Worm (Caenorhabditis elegans) whole organism, midembryonic: ENCODE results near the gene F46H6.5.
A peak's percentile ranks its signal among the peaks of the same experiment; 100 is the strongest.

Experiments
- T22C8.4 ChIP-seq: fragments of 200-800 bp; sonication (Bioruptor generic); IDR thresholded peaks from 2 replicates; pipeline ENCODE4 v1.3.6; 2022; ENCODE audit warnings: missing genetic modification characterization, missing compliant biosample characterization
- cog-1 ChIP-seq: sonication (generic microtip); optimal IDR thresholded peaks from 2 replicates; lab custom pipeline; 2016; ENCODE audit warnings: missing genetic modification characterization, missing compliant biosample characterization
- flt-1 ChIP-seq: fragments of 200-800 bp; sonication (Bioruptor generic); IDR thresholded peaks from 2 replicates; pipeline ENCODE4 v1.3.6; 2022; ENCODE audit warnings: missing genetic modification characterization, missing compliant biosample characterization
- klf-2 ChIP-seq: fragments of 200-800 bp; sonication (Bioruptor generic); conservative IDR thresholded peaks from 2 replicates; pipeline ENCODE4 v1.3.6; 2022; ENCODE audit warnings: missing genetic modification reagents, missing genetic modification characterization, missing compliant biosample characterization
- med-1 ChIP-seq: sonication (generic microtip); optimal IDR thresholded peaks from 2 replicates; lab custom pipeline; 2017; ENCODE audit warnings: missing genetic modification characterization, mild to moderate bottlenecking, missing compliant biosample characterization, antibody characterized with exemption, missing genetic modification reagents; ENCODE audit not compliant: insufficient read depth
- ref-1 ChIP-seq: fragments of 200-800 bp; sonication (Bioruptor generic); conservative IDR thresholded peaks from 2 replicates; pipeline ENCODE4 v1.3.6; 2022; ENCODE audit warnings: missing genetic modification reagents, missing genetic modification characterization, missing compliant biosample characterization
- tab-1 ChIP-seq: fragments of 200-800 bp; sonication (Bioruptor generic); IDR thresholded peaks from 2 replicates; pipeline ENCODE4 v1.3.6; 2022; ENCODE audit warnings: missing genetic modification characterization, missing compliant biosample characterization
- ztf-23 ChIP-seq: fragments of 200-800 bp; sonication (Bioruptor generic); IDR thresholded peaks from 2 replicates; pipeline ENCODE4 v1.3.6; 2022; ENCODE audit warnings: missing genetic modification reagents, missing genetic modification characterization, missing compliant biosample characterization
- ztf-29 ChIP-seq: fragments of 200-800 bp; sonication (Bioruptor generic); IDR thresholded peaks from 2 replicates; pipeline ENCODE4 v1.3.6; 2022; ENCODE audit warnings: missing genetic modification reagents, missing genetic modification characterization, missing compliant biosample characterization

F46H6.5 gene

ce11 chrX:4453820-4454219 lies 38.2 kb downstream of the F46H6.5 start, which contains the start of gene F02E8.4:
Gene F02E8.4, plus strand, starts transcription at chrX:4454120.
- TF ChIP-seq T22C8.4 (GFP tag; lab: Robert Waterston, UW) (no peak), flt-1 (GFP tag; lab: Robert Waterston, UW) (no peak), tab-1 (GFP tag; lab: Robert Waterston, UW) (no peak), ztf-23 (GFP tag; lab: Robert Waterston, UW) (no peak), ref-1 (GFP tag; lab: Robert Waterston, UW) (no peak), cog-1 (tag; lab: Kevin White, UChicago) (no peak), med-1 (GFP tag; lab: Kevin White, UChicago) (no peak), klf-2 (GFP tag; lab: Robert Waterston, UW) (no peak), ztf-29 (GFP tag; lab: Robert Waterston, UW) (no peak)

DNA sequence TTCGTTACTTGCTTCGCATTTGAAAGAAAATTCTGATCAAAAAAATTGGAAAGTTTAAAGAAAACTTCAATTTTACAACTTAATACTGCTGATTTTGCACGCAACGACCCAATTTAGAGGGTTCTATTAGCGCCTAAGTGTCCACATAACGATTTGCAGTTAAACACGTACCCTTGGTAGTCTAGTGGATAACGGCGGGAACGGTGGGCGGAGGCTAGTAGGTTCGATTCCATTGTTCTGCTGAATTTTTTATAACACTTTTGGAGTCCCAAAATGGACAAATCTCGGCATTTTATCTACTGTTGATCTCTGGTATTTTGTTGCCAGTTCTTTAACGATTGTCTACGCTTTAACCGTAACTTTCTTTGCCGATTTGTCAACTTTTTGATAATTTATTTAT lies 38.9 kb downstream of the F46H6.5 start:
- no peak for TF ChIP-seq klf-2 (GFP tag; lab: Robert Waterston, UW)
- TF ChIP-seq T22C8.4 (GFP tag; lab: Robert Waterston, UW) = no peak
- TF ChIP-seq ref-1 (GFP tag; lab: Robert Waterston, UW) = no peak
- no peak for TF ChIP-seq ztf-23 (GFP tag; lab: Robert Waterston, UW)
- no peak for TF ChIP-seq med-1 (GFP tag; lab: Kevin White, UChicago)
- no peak for TF ChIP-seq tab-1 (GFP tag; lab: Robert Waterston, UW)
- TF ChIP-seq flt-1 (GFP tag; lab: Robert Waterston, UW) = 0 out of 2 replicates have a peak, but pooled peaks have one; percentile 47
- no peak for TF ChIP-seq cog-1 (tag; lab: Kevin White, UChicago)

- no peak for TF ChIP-seq T22C8.4 (GFP tag; lab: Robert Waterston, UW)
These were observed 40.1 kb downstream of the F46H6.5 start for ce11 chrX:4451936-4452335.

DNA sequence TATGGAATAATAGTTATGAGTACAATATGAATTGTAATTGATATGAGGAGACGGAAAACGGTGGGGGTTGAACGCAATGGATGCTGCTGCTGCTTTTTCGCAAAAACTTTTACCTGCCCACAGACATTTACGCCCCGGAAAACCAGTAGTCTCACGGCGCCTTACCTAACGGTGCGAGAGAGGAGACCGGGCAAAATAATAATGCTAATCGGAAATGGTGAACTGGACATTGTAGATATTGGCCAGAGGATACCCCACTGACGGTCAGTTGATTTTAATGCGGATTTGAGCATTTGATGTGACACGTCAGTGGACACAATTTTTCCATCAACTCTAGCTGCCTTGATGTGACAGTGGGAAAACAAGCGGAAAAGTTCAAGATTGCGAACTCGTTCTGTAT lies 43.7 kb downstream of the F46H6.5 start, which contains the start of gene mltn-13:
Gene mltn-13, minus strand, starts transcription at position 101 of the 400 bp plus-strand sequence.
- TF ChIP-seq klf-2 (GFP tag; lab: Robert Waterston, UW) (no peak), ztf-29 (GFP tag; lab: Robert Waterston, UW) (no peak), med-1 (GFP tag; lab: Kevin White, UChicago) (no peak)

- TF ChIP-seq ztf-23 (GFP tag; lab: Robert Waterston, UW) (peak; percentile 66), cog-1 (tag; lab: Kevin White, UChicago) (no peak), med-1 (GFP tag; lab: Kevin White, UChicago) (no peak), klf-2 (GFP tag; lab: Robert Waterston, UW) (0 out of 2 replicates have a peak, but pooled peaks have one; percentile 41), ref-1 (GFP tag; lab: Robert Waterston, UW) (no peak), flt-1 (GFP tag; lab: Robert Waterston, UW) (peak; percentile 87), T22C8.4 (GFP tag; lab: Robert Waterston, UW) (no peak), ztf-29 (GFP tag; lab: Robert Waterston, UW) (no peak), tab-1 (GFP tag; lab: Robert Waterston, UW) (no peak)
These were observed 47.2 kb downstream of the F46H6.5 start for ce11 chrX:4444843-4445242.

ce11 chrX:4444073-4444472 lies 47.9 kb downstream of the F46H6.5 start:
- TF ChIP-seq klf-2 (GFP tag; lab: Robert Waterston, UW) (peak; percentile 72; the same call in 1 of the 2 replicates), tab-1 (GFP tag; lab: Robert Waterston, UW) (peak; percentile 92), T22C8.4 (GFP tag; lab: Robert Waterston, UW) (peak; percentile 75), med-1 (GFP tag; lab: Kevin White, UChicago) (peak; percentile 55), ztf-23 (GFP tag; lab: Robert Waterston, UW) (peak; percentile 81), flt-1 (GFP tag; lab: Robert Waterston, UW) (peak; percentile 93), ztf-29 (GFP tag; lab: Robert Waterston, UW) (peak; percentile 86; the same call in 1 of the 2 replicates), ref-1 (GFP tag; lab: Robert Waterston, UW) (peak; percentile 58), cog-1 (tag; lab: Kevin White, UChicago) (peak; percentile 63)
